Fruit fly (Drosophila melanogaster) whole organism: ENCODE results near the gene LManV.

Source experiments
- CG8478 ChIP-seq: fragments of >200 bp; optimal IDR thresholded peaks from 2 replicates; lab custom pipeline; 2018; ENCODE audit warnings: inconsistent platforms
- Dll ChIP-seq: fragments of >200 bp; optimal IDR thresholded peaks from 2 replicates; lab custom pipeline; 2017
- EcR ChIP-seq, 2 experiments: fragments of >200 bp; optimal IDR thresholded peaks; 2 replicates each; lab custom pipeline; 2017; ENCODE audit warnings: missing biosample characterization in 2 of 2, missing genetic modification characterization in 2 of 2, missing genetic modification reagents in 2 of 2
- pan ChIP-seq: fragments of >200 bp; optimal IDR thresholded peaks from 2 replicates; lab custom pipeline; 2017
- psq ChIP-seq: fragments of >200 bp; optimal IDR thresholded peaks from 2 replicates; lab custom pipeline; 2017
- usp ChIP-seq: fragments of >200 bp; optimal IDR thresholded peaks from 2 replicates; lab custom pipeline; 2017; ENCODE audit warnings: missing biosample characterization, missing genetic modification characterization, mixed read lengths

Gene LManV

DNA sequence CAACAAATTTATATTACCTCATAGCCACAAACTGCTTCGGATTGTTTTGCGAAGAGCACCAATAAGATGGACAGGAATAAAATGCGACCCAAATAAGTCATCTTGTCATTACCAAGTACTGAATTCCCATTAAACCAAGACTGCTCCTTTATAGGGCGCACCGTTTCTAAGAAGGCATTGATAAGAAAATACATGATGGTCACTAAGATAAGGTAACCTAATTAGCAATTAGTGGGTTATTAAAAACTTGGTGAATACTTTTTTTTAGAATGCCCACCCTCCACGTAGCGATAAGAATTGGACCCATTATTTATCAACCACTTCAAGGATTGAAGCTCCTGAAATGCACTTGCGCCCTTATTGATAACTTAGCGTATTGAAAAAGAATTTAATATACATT lies 3.8 kb downstream of the LManV start, which contains the start of gene LManIV:
Gene LManIV (minus strand): TSS at position 101 of the 400 bp plus-strand sequence.
- TF ChIP-seq usp, result no peak
- TF ChIP-seq CG8478 (lab: Kevin White, UChicago), result no peak
- no peak for TF ChIP-seq pan
- no peak for TF ChIP-seq EcR (GFP tag; optimal IDR thresholded peaks at IDR 0.05; lab: Kevin White, UChicago)
- TF ChIP-seq Dll (lab: Kevin White, UChicago), result no peak
- TF ChIP-seq psq (lab: Kevin White, UChicago), result no peak

DNA sequence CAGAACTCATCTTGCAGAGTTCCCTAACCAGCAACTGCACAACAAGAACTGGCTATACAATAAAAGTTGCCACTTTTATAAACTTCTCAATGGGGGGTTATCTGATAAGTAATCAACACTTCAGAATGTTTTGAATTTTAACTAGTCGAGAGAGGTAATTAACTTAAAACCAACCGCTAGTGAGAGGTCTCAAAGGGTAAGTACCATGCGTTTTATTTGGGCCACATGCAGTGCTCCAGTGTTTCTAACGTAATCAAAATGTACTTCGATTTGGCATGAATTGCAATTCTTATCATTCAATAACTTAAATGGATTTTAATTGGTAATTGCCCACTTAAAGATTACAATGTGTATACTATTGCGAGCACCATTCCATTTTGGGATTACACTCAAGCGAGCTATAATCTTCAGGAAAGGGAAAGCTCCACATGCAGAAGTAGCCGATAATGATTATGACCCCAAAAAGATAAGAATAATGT lies 7.4 kb downstream of the LManV start, which contains the start of gene LManIII:
Gene LManIII (minus strand): TSS at position 51 of the 479 bp plus-strand sequence.
- no peak for TF ChIP-seq psq (lab: Kevin White, UChicago)
- TF ChIP-seq usp, result no peak
- TF ChIP-seq EcR (GFP tag; optimal IDR thresholded peaks at IDR 0.05; lab: Kevin White, UChicago), result no peak
- no peak for TF ChIP-seq pan

DNA sequence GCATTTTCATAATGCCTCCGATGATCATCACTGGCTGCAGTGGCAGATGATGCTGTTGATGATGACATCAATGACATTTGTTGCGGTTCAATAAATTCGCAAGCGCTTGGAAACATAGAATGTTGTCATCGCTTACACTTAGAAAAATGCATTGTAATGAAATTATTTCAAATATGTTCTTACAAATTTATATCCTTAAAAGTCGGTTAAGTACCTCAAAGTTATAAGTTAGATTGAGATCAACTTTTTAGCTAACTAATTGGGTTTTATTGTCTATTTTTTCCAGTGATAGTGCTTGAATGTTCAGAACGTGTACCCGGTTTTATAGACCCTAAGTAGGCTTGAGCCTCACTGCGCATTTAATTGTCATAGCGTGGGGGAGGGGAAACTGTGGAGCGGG lies 13.2 kb downstream of the LManV start:
- no peak for TF ChIP-seq usp
- TF ChIP-seq pan, result no peak
- TF ChIP-seq Dll (lab: Kevin White, UChicago), result no peak
- no peak for TF ChIP-seq psq (lab: Kevin White, UChicago)
- TF ChIP-seq EcR (GFP tag; optimal IDR thresholded peaks at IDR 0.05; lab: Kevin White, UChicago), result no peak
- TF ChIP-seq CG8478 (lab: Kevin White, UChicago), result no peak

DNA sequence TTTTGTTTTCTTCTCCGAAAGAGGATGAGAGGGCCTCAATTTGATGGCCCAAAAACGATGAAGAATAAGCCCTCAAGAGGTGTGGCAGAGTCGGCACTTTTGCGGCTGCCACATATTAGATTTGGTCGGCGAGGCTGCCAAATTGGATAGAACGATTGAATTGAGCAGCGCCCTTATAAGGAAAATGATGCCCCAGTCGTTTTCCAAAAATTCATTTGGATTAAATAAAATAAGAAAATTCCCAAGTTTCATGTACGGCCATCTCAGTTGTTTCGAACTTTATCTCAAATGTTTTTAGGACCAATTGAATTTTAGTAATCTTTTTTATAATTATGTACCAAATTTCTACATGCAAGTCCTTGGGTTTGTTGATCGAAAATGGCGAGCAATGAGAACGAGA lies 24.0 kb downstream of the LManV start, which contains the start of the genes CG45307 and CG12438:
Gene CG45307 (minus strand): TSS at position 101 of the 400 bp plus-strand sequence.
Gene CG12438 (plus strand): TSS at position 264 of the 400 bp plus-strand sequence.
- TF ChIP-seq psq (lab: Kevin White, UChicago) (no peak), pan (no peak), Dll (lab: Kevin White, UChicago) (no peak), CG8478 (lab: Kevin White, UChicago) (no peak), EcR (GFP tag; optimal IDR thresholded peaks at IDR 0.05; lab: Kevin White, UChicago) (no peak), usp (no peak)

DNA sequence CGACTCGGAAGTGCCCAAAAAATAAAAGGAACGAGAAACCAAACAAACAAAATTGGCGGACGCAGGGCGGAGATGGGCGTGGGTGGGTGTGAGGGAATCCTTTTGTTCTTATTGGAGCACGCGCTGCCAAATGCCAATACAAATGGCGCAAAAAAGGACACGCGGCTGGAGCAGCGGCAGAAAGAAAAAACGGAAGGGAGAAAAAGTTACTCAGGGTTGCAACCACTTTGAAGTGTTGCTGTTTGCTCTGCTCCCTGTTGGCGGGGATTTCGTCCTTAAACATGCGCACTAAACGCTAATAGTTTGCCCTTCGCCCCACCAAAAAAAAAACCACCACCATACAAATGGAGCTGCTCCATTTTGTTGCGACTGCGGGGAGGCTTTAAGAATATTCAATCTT lies 28.6 kb downstream of the LManV start:
- no peak for TF ChIP-seq psq (lab: Kevin White, UChicago)
- TF ChIP-seq EcR (GFP tag; optimal IDR thresholded peaks at IDR 0.05; lab: Kevin White, UChicago), result no peak
- TF ChIP-seq Dll (lab: Kevin White, UChicago), result no peak
- no peak for TF ChIP-seq CG8478 (lab: Kevin White, UChicago)
- TF ChIP-seq usp, result no peak
- no peak for TF ChIP-seq pan

DNA sequence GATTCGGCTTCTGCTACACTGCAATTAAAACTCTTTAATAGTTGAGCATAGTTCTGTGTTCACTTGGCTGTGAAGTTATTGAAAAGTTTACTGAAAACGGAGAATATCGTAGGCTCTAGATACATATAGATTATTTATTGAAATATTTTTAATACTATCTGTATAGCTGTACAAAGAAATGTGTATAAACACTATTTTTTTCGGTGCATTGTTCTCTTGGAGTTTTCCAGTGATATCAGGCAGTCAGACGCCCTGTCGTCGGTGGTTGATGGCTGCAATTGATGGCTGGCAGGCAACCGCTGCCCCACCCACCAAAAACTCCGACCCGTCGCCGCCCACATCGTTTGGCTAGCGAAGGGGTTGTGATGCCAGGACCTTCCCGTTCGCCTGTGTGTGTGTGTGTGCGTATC lies 29.7 kb downstream of the LManV start:
- no peak for TF ChIP-seq EcR (GFP tag; optimal IDR thresholded peaks at IDR 0.05; lab: Kevin White, UChicago)
- no peak for TF ChIP-seq pan
- no peak for TF ChIP-seq usp
- no peak for TF ChIP-seq Dll (lab: Kevin White, UChicago)
- no peak for TF ChIP-seq psq (lab: Kevin White, UChicago)

DNA sequence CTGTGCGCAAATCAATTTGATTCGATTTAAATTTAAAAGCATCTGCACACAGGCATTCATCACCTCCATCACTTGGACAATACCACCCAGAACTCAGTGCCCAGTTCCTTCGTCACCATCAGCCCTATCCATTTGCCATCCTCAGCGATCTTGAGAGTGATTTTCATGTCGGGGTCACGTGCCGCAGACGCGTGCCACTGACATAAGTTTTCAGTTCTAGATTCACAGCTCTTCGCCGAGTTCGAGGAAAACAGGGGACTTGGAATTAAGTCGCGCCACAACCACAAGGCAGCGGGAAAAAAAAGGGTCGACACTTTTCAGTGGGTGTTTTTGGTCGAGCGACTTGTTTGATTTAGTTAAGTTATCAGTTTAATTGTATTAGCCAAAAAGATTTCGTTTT lies 33.0 kb downstream of the LManV start:
- TF ChIP-seq usp (no peak), EcR (GFP tag; optimal IDR thresholded peaks at IDR 0.05; lab: Kevin White, UChicago) (no peak), pan (no peak)

DNA sequence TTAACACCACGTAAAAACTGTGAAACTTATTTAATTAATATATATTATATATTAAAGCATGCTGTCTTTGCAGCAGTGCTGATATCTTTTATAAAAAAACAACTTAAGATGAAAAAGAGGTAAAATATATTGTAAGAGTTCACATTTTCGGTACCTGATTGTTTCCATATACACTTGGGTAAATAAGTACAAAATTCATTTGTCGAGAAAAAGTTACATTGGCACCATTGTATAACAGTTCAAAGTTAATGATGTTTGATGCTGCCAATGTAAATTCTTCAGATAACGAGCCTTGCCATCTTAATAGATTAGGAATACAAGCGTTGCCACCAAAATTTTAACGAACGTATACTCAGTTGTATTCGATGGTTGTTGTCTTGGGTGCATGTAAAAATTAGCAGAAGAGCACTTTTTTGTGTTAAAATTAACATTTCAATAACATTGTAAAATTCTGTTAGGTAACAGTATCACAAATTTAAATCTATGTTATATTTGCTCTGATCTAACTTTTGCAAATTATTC lies 35.2 kb downstream of the LManV start:
- TF ChIP-seq psq (lab: Kevin White, UChicago), result no peak

DNA sequence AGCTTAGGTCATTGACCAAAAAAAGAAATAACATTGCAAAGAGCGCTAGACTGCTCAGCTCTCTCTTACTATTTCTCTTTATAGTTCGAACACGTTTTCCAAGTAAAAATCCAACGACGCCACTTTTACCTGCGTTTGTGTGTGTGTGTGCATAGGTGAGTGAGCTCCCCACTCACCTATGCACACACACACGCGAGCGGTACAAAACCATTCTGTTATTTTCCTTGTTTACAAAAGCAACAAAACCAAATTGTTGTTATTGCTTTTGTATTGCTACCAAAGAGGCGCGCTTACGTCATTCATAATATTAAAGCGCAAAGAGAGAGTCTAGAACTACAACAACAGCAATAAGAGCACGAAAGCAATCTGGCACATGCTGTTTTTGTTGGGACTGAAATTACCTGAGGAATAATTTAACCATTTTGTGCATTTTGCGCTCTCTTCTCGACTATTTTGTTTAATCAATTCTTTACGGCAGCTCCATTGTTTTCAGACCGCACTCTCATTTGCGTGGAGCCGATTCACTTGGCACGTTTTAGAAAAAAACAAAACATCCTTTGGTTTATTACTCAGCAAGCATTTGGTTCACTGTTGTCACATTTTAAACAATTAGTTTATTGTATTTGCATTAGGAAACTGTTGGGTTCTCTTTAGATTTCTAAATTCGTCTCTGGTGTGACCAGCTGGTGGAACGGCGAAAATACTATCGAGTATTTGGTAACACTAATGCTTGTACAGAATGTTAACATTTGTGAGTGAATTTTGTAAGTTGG lies 35.9 kb downstream of the LManV start, which contains the start of gene raw:
Gene raw (minus strand): TSS at position 677 of the 773 bp plus-strand sequence.
- TF ChIP-seq EcR (GFP tag; optimal IDR thresholded peaks at IDR 0.05; lab: Kevin White, UChicago), result peak; percentile 20 to 87
- TF ChIP-seq Dll (lab: Kevin White, UChicago), result no peak
- TF ChIP-seq CG8478 (lab: Kevin White, UChicago), result no peak
- TF ChIP-seq psq (lab: Kevin White, UChicago), result no peak
- no peak for TF ChIP-seq usp
- TF ChIP-seq pan, result no peak

DNA sequence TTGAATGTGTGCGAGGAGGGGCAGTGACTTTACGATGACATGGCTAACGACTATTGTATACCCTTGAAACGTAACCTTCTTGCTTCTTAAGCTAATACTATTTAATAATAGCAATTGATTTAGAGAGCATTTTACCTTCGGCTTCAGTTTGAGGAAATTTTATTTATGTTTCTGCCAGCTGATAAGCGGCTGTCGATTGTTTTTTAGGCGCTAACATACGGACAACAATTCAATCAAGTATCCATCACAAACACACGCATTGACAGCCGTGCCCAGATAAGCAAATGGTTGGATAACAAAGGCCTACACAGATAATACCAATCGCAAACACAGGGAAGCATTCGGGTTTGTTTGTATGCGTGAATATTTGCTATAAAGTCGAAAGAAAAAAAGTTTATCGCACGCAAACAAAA lies 37.8 kb downstream of the LManV start:
- no peak for TF ChIP-seq Dll (lab: Kevin White, UChicago)
- no peak for TF ChIP-seq usp

DNA sequence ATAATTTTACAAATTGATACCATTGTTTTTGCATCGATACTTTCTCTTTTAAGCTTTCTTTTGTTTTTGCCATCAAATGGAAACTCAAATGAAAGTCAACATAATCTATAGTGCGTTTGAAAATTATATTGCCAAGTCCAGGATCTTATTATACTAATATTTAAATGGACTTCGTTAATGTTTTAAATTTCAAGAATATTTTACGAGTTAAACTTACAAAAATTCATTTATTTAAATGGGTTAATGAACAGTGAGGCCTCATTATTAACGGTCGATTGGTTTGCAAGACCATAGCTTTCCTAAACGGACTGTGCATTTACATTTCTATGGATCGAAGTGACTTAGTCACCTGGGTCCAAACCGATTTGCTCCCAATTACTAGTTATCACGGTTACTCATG lies 39.7 kb downstream of the LManV start:
- TF ChIP-seq EcR (GFP tag; optimal IDR thresholded peaks at IDR 0.05; lab: Kevin White, UChicago) (no peak), usp (no peak), CG8478 (lab: Kevin White, UChicago) (no peak), psq (lab: Kevin White, UChicago) (no peak), pan (no peak), Dll (lab: Kevin White, UChicago) (no peak)

DNA sequence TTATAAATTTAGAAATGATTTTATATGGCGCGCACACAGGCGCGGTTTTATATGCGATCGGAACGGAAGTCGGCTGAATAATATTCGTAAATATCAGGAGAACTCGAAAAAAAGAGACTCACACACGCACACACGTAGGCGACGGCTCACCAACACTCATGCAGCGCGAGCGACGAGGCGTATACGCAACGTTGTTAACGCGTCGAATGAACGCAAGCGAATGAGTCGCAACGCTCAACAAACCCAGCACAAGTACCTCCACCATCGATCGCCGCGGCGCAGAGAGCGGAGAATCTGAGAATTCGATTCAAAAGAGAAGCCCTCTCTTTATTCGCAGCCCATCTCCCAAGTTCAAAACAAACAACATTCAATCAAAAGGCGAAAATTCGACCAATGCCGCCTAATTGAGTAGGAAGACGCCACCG lies 40.5 kb downstream of the LManV start:
- TF ChIP-seq EcR (GFP tag; optimal IDR thresholded peaks at IDR 0.05; lab: Kevin White, UChicago) (peak in 1 of 2 experiments; percentile 16), usp (no peak), Dll (lab: Kevin White, UChicago) (no peak), CG8478 (lab: Kevin White, UChicago) (no peak), psq (lab: Kevin White, UChicago) (no peak), pan (no peak)
